Worm (Caenorhabditis elegans): Measurements from ENCODE around the gene T28H10.2.

Gene T28H10.2

ce11 chrV:12470324-12470723 is 42.4 kb downstream of the T28H10.2 start:
- TF ChIP-seq unc-39 (tag; optimal IDR thresholded peaks at IDR 0.05) (no peak), cnd-1 (tag; optimal IDR thresholded peaks at IDR 0.05) (no peak), bed-3 (GFP tag; optimal IDR thresholded peaks at IDR 0.05) (no peak), ztf-11 (tag; optimal IDR thresholded peaks at IDR 0.05) (no peak), flh-1 (GFP tag; optimal IDR thresholded peaks at IDR 0.05) (no peak), unc-120 (tag; optimal IDR thresholded peaks at IDR 0.05; ENCODE audit: poor library complexity, severe bottlenecking) (no peak), M03D4.4 (tag; optimal IDR thresholded peaks at IDR 0.05) (no peak), ces-1 (GFP tag; optimal IDR thresholded peaks at IDR 0.05) (no peak), ceh-83 (GFP tag; optimal IDR thresholded peaks at IDR 0.05) (no peak), pha-4 (tag; optimal IDR thresholded peaks at IDR 0.05) (no peak), nhr-12 (tag; optimal IDR thresholded peaks at IDR 0.05) (no peak), zip-8 (tag; optimal IDR thresholded peaks at IDR 0.05) (no peak)

- TF ChIP-seq cnd-1 (tag; optimal IDR thresholded peaks at IDR 0.05) (no peak), lin-13 (tag; optimal IDR thresholded peaks at IDR 0.05) (no peak), nhr-28 (tag; optimal IDR thresholded peaks at IDR 0.05) (no peak), flh-1 (GFP tag; optimal IDR thresholded peaks at IDR 0.05) (no peak), zip-8 (tag; optimal IDR thresholded peaks at IDR 0.05) (no peak), elt-1 (tag; optimal IDR thresholded peaks at IDR 0.05; ENCODE audit: borderline replicate concordance, insufficient read depth) (no peak), mab-5 (tag; optimal IDR thresholded peaks at IDR 0.05) (no peak), hlh-1 (tag; optimal IDR thresholded peaks at IDR 0.05) (no peak), unc-120 (tag; optimal IDR thresholded peaks at IDR 0.05; ENCODE audit: poor library complexity, severe bottlenecking) (no peak), lin-32 (GFP tag; optimal IDR thresholded peaks at IDR 0.05) (no peak), lsy-2 (tag; optimal IDR thresholded peaks at IDR 0.05) (no peak)
Measured at ce11 chrV:12468363-12468762, 44.4 kb downstream of the T28H10.2 start, which contains the start of gene F28C1.3. F28C1.3 (plus strand) TSS chrV:12468663.

- TF ChIP-seq mls-2 (tag; optimal IDR thresholded peaks at IDR 0.05): no peak
- TF ChIP-seq nhr-2 (tag; optimal IDR thresholded peaks at IDR 0.05): no peak
- no peak for TF ChIP-seq unc-62 (GFP tag; optimal IDR thresholded peaks at IDR 0.05)
- TF ChIP-seq elt-1 (tag; optimal IDR thresholded peaks at IDR 0.05; ENCODE audit: borderline replicate concordance, insufficient read depth): no peak
- no peak for TF ChIP-seq bed-3 (GFP tag; optimal IDR thresholded peaks at IDR 0.05)
Measured at ce11 chrV:12467755-12468154, 45.0 kb downstream of the T28H10.2 start.

- TF ChIP-seq sptf-1 (tag; optimal IDR thresholded peaks at IDR 0.05): no peak
- no peak for TF ChIP-seq ceh-43 (GFP tag; optimal IDR thresholded peaks at IDR 0.05)
- TF ChIP-seq ham-2 (GFP tag; optimal IDR thresholded peaks at IDR 0.05): no peak
- TF ChIP-seq blmp-1 (tag; optimal IDR thresholded peaks at IDR 0.05): no peak
- no peak for TF ChIP-seq tbx-8 (GFP tag; optimal IDR thresholded peaks at IDR 0.05)
- no peak for TF ChIP-seq ces-1 (GFP tag; optimal IDR thresholded peaks at IDR 0.05)
Measured at ce11 chrV:12466653-12467052, 46.1 kb downstream of the T28H10.2 start.

- peak; percentile 18 for TF ChIP-seq unc-39 (tag; optimal IDR thresholded peaks at IDR 0.05)
- peak; percentile 83 for TF ChIP-seq ces-1 (GFP tag; optimal IDR thresholded peaks at IDR 0.05)
- no peak for TF ChIP-seq zip-8 (tag; optimal IDR thresholded peaks at IDR 0.05)
- TF ChIP-seq lsy-2 (tag; optimal IDR thresholded peaks at IDR 0.05): peak; percentile 20
- peak; percentile 26 for TF ChIP-seq sptf-1 (tag; optimal IDR thresholded peaks at IDR 0.05)
- TF ChIP-seq ceh-83 (GFP tag; optimal IDR thresholded peaks at IDR 0.05): no peak
- peak; percentile 49 for TF ChIP-seq hlh-1 (tag; optimal IDR thresholded peaks at IDR 0.05)
- peak; percentile 62 for TF ChIP-seq pha-4 (tag; optimal IDR thresholded peaks at IDR 0.05)
- TF ChIP-seq unc-62 (GFP tag; optimal IDR thresholded peaks at IDR 0.05): peak; percentile 93
- TF ChIP-seq snpc-4 (tag; optimal IDR thresholded peaks at IDR 0.05): no peak
- TF ChIP-seq elt-1 (tag; optimal IDR thresholded peaks at IDR 0.05; ENCODE audit: borderline replicate concordance, insufficient read depth): no peak
- no peak for TF ChIP-seq mab-5 (tag; optimal IDR thresholded peaks at IDR 0.05)
- peak; percentile 66 for TF ChIP-seq mep-1 (tag; optimal IDR thresholded peaks at IDR 0.05)
- peak; percentile 87 for TF ChIP-seq unc-120 (tag; optimal IDR thresholded peaks at IDR 0.05; ENCODE audit: poor library complexity, severe bottlenecking)
- peak; percentile 1 for TF ChIP-seq drap-1 (GFP tag; optimal IDR thresholded peaks at IDR 0.05)
- peak; percentile 25 for TF ChIP-seq mls-2 (tag; optimal IDR thresholded peaks at IDR 0.05)
- TF ChIP-seq ceh-43 (GFP tag; optimal IDR thresholded peaks at IDR 0.05): no peak
- no peak for TF ChIP-seq nhr-76 (tag; optimal IDR thresholded peaks at IDR 0.05)
- no peak for TF ChIP-seq tbx-8 (GFP tag; optimal IDR thresholded peaks at IDR 0.05)
- no peak for TF ChIP-seq lin-13 (tag; optimal IDR thresholded peaks at IDR 0.05)
- no peak for TF ChIP-seq ham-2 (GFP tag; optimal IDR thresholded peaks at IDR 0.05)
- TF ChIP-seq ztf-11 (tag; optimal IDR thresholded peaks at IDR 0.05): peak; percentile 61
- no peak for TF ChIP-seq nhr-28 (tag; optimal IDR thresholded peaks at IDR 0.05)
- TF ChIP-seq M03D4.4 (tag; optimal IDR thresholded peaks at IDR 0.05): peak; percentile 38
- TF ChIP-seq sem-2 (GFP tag; optimal IDR thresholded peaks at IDR 0.05): no peak
- no peak for TF ChIP-seq nhr-2 (tag; optimal IDR thresholded peaks at IDR 0.05)
- TF ChIP-seq elt-3 (tag; optimal IDR thresholded peaks at IDR 0.05): no peak
- TF ChIP-seq bed-3 (GFP tag; optimal IDR thresholded peaks at IDR 0.05): no peak
- no peak for TF ChIP-seq nhr-237 (tag; optimal IDR thresholded peaks at IDR 0.05)
Measured at ce11 chrV:12465399-12465798, 47.4 kb downstream of the T28H10.2 start.

All from whole organism, mixed stage, embryonic.